Fruit fly (Drosophila melanogaster): ENCODE measurements around the gene CG9265.

- TF ChIP-seq CG32006 (GFP tag; optimal IDR thresholded peaks at IDR 0.05) (no peak), OdsH (GFP tag; optimal IDR thresholded peaks at IDR 0.05) (no peak), CG3032 (tag; optimal IDR thresholded peaks at IDR 0.05) (no peak), Hr38 (GFP tag; optimal IDR thresholded peaks at IDR 0.05) (no peak), dsx (GFP tag; optimal IDR thresholded peaks at IDR 0.05; ENCODE audit: poor library complexity, severe bottlenecking) (no peak), eg (GFP tag; IDR thresholded peaks at IDR 0.05) (no peak), dac (GFP tag; optimal IDR thresholded peaks at IDR 0.05) (no peak), CG3919 (GFP tag; optimal IDR thresholded peaks at IDR 0.05) (no peak), CG6276 (GFP tag; optimal IDR thresholded peaks at IDR 0.05) (no peak), cyc (GFP tag; optimal IDR thresholded peaks at IDR 0.05) (no peak), Met (GFP tag; optimal IDR thresholded peaks at IDR 0.05) (no peak), CG6808 (GFP tag; optimal IDR thresholded peaks at IDR 0.05) (no peak)
Measured at dm6 chr2L:21039569-21040159, 31.6 kb downstream of the CG9265 start.
